Fruit fly (Drosophila melanogaster) whole organism, embryonic: ENCODE results near the gene CG31883.

ENCODE experiments used
- ATbp ChIP-seq: fragments of 200-800 bp; sonication (Bioruptor generic); optimal IDR thresholded peaks from 2 replicates; lab custom pipeline; 2017; ENCODE audit warnings: missing biosample characterization, mild to moderate bottlenecking, missing genetic modification characterization, missing genetic modification reagents
- CG10654 ChIP-seq: fragments of 200-800 bp; sonication (Bioruptor generic); optimal IDR thresholded peaks from 2 replicates; lab custom pipeline; 2016; ENCODE audit warnings: missing biosample characterization, missing genetic modification characterization
- CG11456 ChIP-seq: fragments of 200-800 bp; sonication (Bioruptor generic); IDR thresholded peaks from 3 replicates; pipeline ENCODE4 v1.3.6; 2022; ENCODE audit warnings: missing biosample characterization, missing genetic modification characterization
- CG12104 ChIP-seq: fragments of 200-800 bp; sonication (Bioruptor generic); optimal IDR thresholded peaks from 3 replicates; lab custom pipeline; 2016; ENCODE audit warnings: missing biosample characterization, missing genetic modification characterization
- CG12769 ChIP-seq: fragments of 200-800 bp; sonication (Bioruptor generic); optimal IDR thresholded peaks from 2 replicates; lab custom pipeline; 2019; ENCODE audit warnings: missing biosample characterization, mild to moderate bottlenecking, missing genetic modification characterization, moderate library complexity
- CG13424 ChIP-seq: fragments of 200-800 bp; sonication (Bioruptor generic); optimal IDR thresholded peaks from 2 replicates; lab custom pipeline; 2019; ENCODE audit warnings: missing biosample characterization, mild to moderate bottlenecking, missing genetic modification characterization, moderate library complexity
- CG1602 ChIP-seq: fragments of 200-800 bp; sonication (Bioruptor generic); optimal IDR thresholded peaks from 3 replicates; lab custom pipeline; 2016; ENCODE audit warnings: missing biosample characterization, missing genetic modification characterization
- CG18476 ChIP-seq: fragments of 200-800 bp; sonication (Bioruptor generic); optimal IDR thresholded peaks from 2 replicates; lab custom pipeline; 2016; ENCODE audit warnings: missing biosample characterization, mild to moderate bottlenecking, missing genetic modification characterization
- CG18599 ChIP-seq: fragments of 200-800 bp; sonication (Bioruptor generic); optimal IDR thresholded peaks from 3 replicates; lab custom pipeline; 2017; ENCODE audit warnings: missing biosample characterization, missing genetic modification characterization, mild to moderate bottlenecking, moderate library complexity, missing genetic modification reagents
- CG2712 ChIP-seq: fragments of 200-800 bp; optimal IDR thresholded peaks from 3 replicates; lab custom pipeline; 2019; ENCODE audit warnings: missing biosample characterization, mild to moderate bottlenecking, missing genetic modification characterization, moderate library complexity
- CG30431 ChIP-seq: fragments of 200-800 bp; sonication (Bioruptor generic); optimal IDR thresholded peaks from 2 replicates; lab custom pipeline; 2017; ENCODE audit warnings: missing biosample characterization, missing genetic modification characterization
- CG31388 ChIP-seq: fragments of 200-800 bp; sonication (Bioruptor generic); optimal IDR thresholded peaks from 2 replicates; lab custom pipeline; 2016; ENCODE audit warnings: missing biosample characterization, missing genetic modification characterization
- CG33213 ChIP-seq: fragments of 200-800 bp; sonication (Bioruptor generic); optimal IDR thresholded peaks from 3 replicates; lab custom pipeline; 2016; ENCODE audit warnings: missing biosample characterization, missing genetic modification characterization
- CG6689 ChIP-seq: fragments of 200-800 bp; sonication (Bioruptor generic); IDR thresholded peaks from 2 replicates; pipeline ENCODE4 v1.3.6; 2022; ENCODE audit warnings: missing biosample characterization, missing genetic modification characterization
- CG6813 ChIP-seq: fragments of 200-800 bp; sonication (Bioruptor generic); optimal IDR thresholded peaks from 2 replicates; lab custom pipeline; 2017; ENCODE audit warnings: missing biosample characterization, missing genetic modification characterization, mild to moderate bottlenecking, moderate library complexity, missing genetic modification reagents
- CG8359 ChIP-seq: fragments of 200-800 bp; sonication (Bioruptor generic); optimal IDR thresholded peaks from 2 replicates; lab custom pipeline; 2017; ENCODE audit warnings: missing biosample characterization, mild to moderate bottlenecking, missing genetic modification characterization, borderline replicate concordance
- CG9215 ChIP-seq: fragments of 200-800 bp; sonication (Bioruptor generic); IDR thresholded peaks from 2 replicates; pipeline ENCODE4 v1.3.6; 2022; ENCODE audit warnings: missing biosample characterization, missing genetic modification characterization
- CG9609 ChIP-seq: fragments of 200-800 bp; sonication (Bioruptor generic); optimal IDR thresholded peaks from 3 replicates; lab custom pipeline; 2016; ENCODE audit warnings: missing biosample characterization, missing genetic modification characterization
- CG9817 ChIP-seq: fragments of 200-800 bp; sonication (Bioruptor generic); optimal IDR thresholded peaks from 2 replicates; lab custom pipeline; 2018; ENCODE audit warnings: missing biosample characterization, mild to moderate bottlenecking, missing genetic modification characterization, moderate library complexity
- Chrac-16 ChIP-seq: fragments of 200-800 bp; sonication (Bioruptor generic); optimal IDR thresholded peaks from 3 replicates; lab custom pipeline; 2016; ENCODE audit warnings: missing biosample characterization, missing genetic modification characterization
- Dbx ChIP-seq: fragments of 200-800 bp; sonication (Bioruptor generic); IDR thresholded peaks from 3 replicates; pipeline ENCODE4 v1.3.6; 2022; ENCODE audit warnings: missing biosample characterization, missing genetic modification characterization
- Dek ChIP-seq: fragments of 200-800 bp; sonication (Bioruptor generic); optimal IDR thresholded peaks from 3 replicates; lab custom pipeline; 2019; ENCODE audit warnings: missing biosample characterization, mild to moderate bottlenecking, missing genetic modification characterization, moderate library complexity
- Dip3 ChIP-seq: fragments of 200-800 bp; sonication (Bioruptor generic); optimal IDR thresholded peaks from 3 replicates; lab custom pipeline; 2016; ENCODE audit warnings: missing biosample characterization, missing genetic modification characterization
- Dp ChIP-seq: fragments of 200-800 bp; sonication (Bioruptor generic); optimal IDR thresholded peaks from 2 replicates; lab custom pipeline; 2018; ENCODE audit warnings: missing biosample characterization, mild to moderate bottlenecking, missing genetic modification characterization, moderate library complexity
- H2.0 ChIP-seq: fragments of 200-800 bp; sonication (Bioruptor generic); IDR thresholded peaks from 2 replicates; pipeline ENCODE4 v1.3.6; 2022; ENCODE audit warnings: missing biosample characterization, missing genetic modification characterization
- HHEX ChIP-seq: fragments of 200-800 bp; sonication (Bioruptor generic); optimal IDR thresholded peaks from 3 replicates; lab custom pipeline; 2017; ENCODE audit warnings: missing biosample characterization, mild to moderate bottlenecking, missing genetic modification characterization, missing genetic modification reagents
- Hmr ChIP-seq: fragments of 200-800 bp; sonication (Bioruptor generic); optimal IDR thresholded peaks from 3 replicates; lab custom pipeline; 2017; ENCODE audit warnings: mild to moderate bottlenecking, missing biosample characterization, missing genetic modification reagents, missing genetic modification characterization
- Lim3 ChIP-seq: fragments of 200-800 bp; sonication (Bioruptor generic); IDR thresholded peaks from 2 replicates; pipeline ENCODE4 v1.3.6; 2022; ENCODE audit warnings: missing biosample characterization, missing genetic modification characterization
- Mes4 ChIP-seq: fragments of 200-800 bp; sonication (Bioruptor generic); optimal IDR thresholded peaks from 2 replicates; lab custom pipeline; 2016; ENCODE audit warnings: missing biosample characterization, missing genetic modification characterization
- Vsx1 ChIP-seq: fragments of 200-800 bp; sonication (Bioruptor generic); optimal IDR thresholded peaks from 2 replicates; lab custom pipeline; 2017; ENCODE audit warnings: missing biosample characterization, mild to moderate bottlenecking, missing genetic modification characterization, missing genetic modification reagents
- ato ChIP-seq: fragments of 200-800 bp; sonication (Bioruptor generic); IDR thresholded peaks from 2 replicates; pipeline ENCODE4 v1.3.6; 2022; ENCODE audit warnings: missing biosample characterization, missing genetic modification characterization; ENCODE audit not compliant: partially characterized antibody
- br ChIP-seq: fragments of >200 bp; optimal IDR thresholded peaks from 2 replicates; lab custom pipeline; 2017
- chm ChIP-seq: fragments of 200-800 bp; sonication (Bioruptor generic); IDR thresholded peaks from 2 replicates; pipeline ENCODE4 v1.3.6; 2022; ENCODE audit warnings: missing biosample characterization, missing genetic modification characterization
- chn ChIP-seq: fragments of 200-800 bp; sonication (Bioruptor generic); optimal IDR thresholded peaks from 2 replicates; lab custom pipeline; 2016; ENCODE audit warnings: missing biosample characterization, missing genetic modification characterization
- dmrt99B ChIP-seq: fragments of 200-800 bp; sonication (Bioruptor generic); optimal IDR thresholded peaks from 2 replicates; lab custom pipeline; 2018; ENCODE audit warnings: missing biosample characterization, mild to moderate bottlenecking, missing genetic modification characterization, moderate library complexity
- exex ChIP-seq: fragments of 200-800 bp; sonication (Bioruptor generic); optimal IDR thresholded peaks from 4 replicates; lab custom pipeline; 2018; ENCODE audit warnings: missing biosample characterization, mild to moderate bottlenecking, missing genetic modification characterization, moderate library complexity
- gem ChIP-seq: fragments of 200-800 bp; sonication (Bioruptor generic); optimal IDR thresholded peaks from 2 replicates; lab custom pipeline; 2019; ENCODE audit warnings: missing biosample characterization, mild to moderate bottlenecking, missing genetic modification characterization, moderate library complexity
- gfzf ChIP-seq: fragments of 200-800 bp; sonication (Bioruptor generic); optimal IDR thresholded peaks from 2 replicates; lab custom pipeline; 2016; ENCODE audit warnings: missing biosample characterization, mild to moderate bottlenecking, missing genetic modification characterization, moderate library complexity
- kah ChIP-seq: fragments of 200-800 bp; sonication (Bioruptor generic); optimal IDR thresholded peaks from 2 replicates; lab custom pipeline; 2018; ENCODE audit warnings: missing biosample characterization, mild to moderate bottlenecking, missing genetic modification characterization
- nom ChIP-seq: fragments of 200-800 bp; sonication (Bioruptor generic); optimal IDR thresholded peaks from 2 replicates; lab custom pipeline; 2017; ENCODE audit warnings: missing biosample characterization, missing genetic modification characterization, mild to moderate bottlenecking, moderate library complexity, missing genetic modification reagents
- row ChIP-seq: fragments of 200-800 bp; sonication (Bioruptor generic); IDR thresholded peaks from 3 replicates; pipeline ENCODE4 v1.3.6; 2022; ENCODE audit warnings: missing biosample characterization, missing genetic modification characterization
- schlank ChIP-seq: fragments of 200-800 bp; sonication (Bioruptor generic); optimal IDR thresholded peaks from 2 replicates; lab custom pipeline; 2018; ENCODE audit warnings: missing biosample characterization, mild to moderate bottlenecking, missing genetic modification characterization
- scrt ChIP-seq: fragments of 200-800 bp; sonication (Bioruptor generic); optimal IDR thresholded peaks from 2 replicates; lab custom pipeline; 2018; ENCODE audit warnings: missing biosample characterization, mild to moderate bottlenecking, missing genetic modification characterization, moderate library complexity
- sd ChIP-seq: fragments of 200-800 bp; sonication (Bioruptor generic); optimal IDR thresholded peaks from 3 replicates; lab custom pipeline; 2018; ENCODE audit warnings: missing biosample characterization, mild to moderate bottlenecking, missing genetic modification characterization, moderate library complexity
- ssp ChIP-seq: fragments of 200-800 bp; sonication (Bioruptor generic); IDR thresholded peaks from 2 replicates; pipeline ENCODE4 v1.3.6; 2022; ENCODE audit warnings: missing biosample characterization, missing genetic modification characterization
- sug ChIP-seq: fragments of 200-800 bp; optimal IDR thresholded peaks from 2 replicates; lab custom pipeline; 2019; ENCODE audit warnings: missing biosample characterization, mild to moderate bottlenecking, missing genetic modification characterization, moderate library complexity
- tin ChIP-seq: fragments of 200-800 bp; sonication (Bioruptor generic); optimal IDR thresholded peaks from 3 replicates; lab custom pipeline; 2016; ENCODE audit warnings: missing biosample characterization, missing genetic modification characterization
- vfl ChIP-seq: fragments of 200-800 bp; sonication (Bioruptor generic); optimal IDR thresholded peaks from 2 replicates; lab custom pipeline; 2016; ENCODE audit warnings: missing biosample characterization, missing genetic modification characterization
- vnd ChIP-seq: fragments of 200-800 bp; sonication (Bioruptor generic); IDR thresholded peaks from 3 replicates; pipeline ENCODE4 v1.3.6; 2022; ENCODE audit warnings: missing biosample characterization, missing genetic modification characterization; ENCODE audit not compliant: partially characterized antibody
- zfh1 ChIP-seq: fragments of 200-800 bp; sonication (Bioruptor generic); IDR thresholded peaks from 3 replicates; pipeline ENCODE4 v1.3.6; 2022; ENCODE audit warnings: missing biosample characterization, missing genetic modification characterization

The CG31883 gene

dm6 chr2L:9567398-9567856 lies 39.1 kb downstream of the CG31883 start (continued):
- peak; percentile 64 for TF ChIP-seq row (GFP tag; lab: Robert Waterston, UW)
- TF ChIP-seq CG18476 (GFP tag; lab: Kevin White, UChicago): peak; percentile 88
- peak; percentile 90 for TF ChIP-seq chn (GFP tag; lab: Kevin White, UChicago)
- peak; percentile 98 for TF ChIP-seq CG18599 (GFP tag; lab: Kevin White, UChicago)
- TF ChIP-seq kah (GFP tag; lab: Kevin White, UChicago): peak; percentile 97
- peak; percentile 96 for TF ChIP-seq CG10654 (GFP tag; lab: Kevin White, UChicago)
- TF ChIP-seq CG2712 (tag; lab: Kevin White, UChicago): peak; percentile 93
- peak; percentile 97 for TF ChIP-seq Dek (tag; lab: Kevin White, UChicago)
- peak; percentile 95 for TF ChIP-seq zfh1 (GFP tag; lab: Robert Waterston, UW)
- peak; percentile 89 for TF ChIP-seq gem (tag; lab: Kevin White, UChicago)
- peak; percentile 93 for TF ChIP-seq H2.0 (GFP tag; lab: Robert Waterston, UW)
- TF ChIP-seq CG12769 (tag; lab: Kevin White, UChicago): peak; percentile 90
- TF ChIP-seq dmrt99B: peak; percentile 96
- TF ChIP-seq br (lab: Kevin White, UChicago): no peak
- peak; percentile 92 for TF ChIP-seq vfl (GFP tag; lab: Kevin White, UChicago)
- TF ChIP-seq ato: no peak
- TF ChIP-seq schlank (tag; lab: Kevin White, UChicago): peak; percentile 99
- TF ChIP-seq Hmr: peak; percentile 100
- TF ChIP-seq Dbx (GFP tag; lab: Robert Waterston, UW): peak; percentile 97
- TF ChIP-seq Dp (GFP tag; lab: Kevin White, UChicago): peak; percentile 70
- TF ChIP-seq CG6689: peak; percentile 87
- peak; percentile 75 for TF ChIP-seq ssp (GFP tag; lab: Robert Waterston, UW)
- TF ChIP-seq CG9817 (tag; lab: Kevin White, UChicago): peak; percentile 97
- peak; percentile 82 for TF ChIP-seq CG1602 (GFP tag; lab: Kevin White, UChicago)
- peak; percentile 96 for TF ChIP-seq Mes4 (GFP tag; lab: Kevin White, UChicago)
- peak; percentile 58; the same call in 1 of the 2 replicates for TF ChIP-seq Lim3 (GFP tag; lab: Robert Waterston, UW)
- TF ChIP-seq CG9609: peak; percentile 88
- TF ChIP-seq scrt (GFP tag; lab: Kevin White, UChicago): peak; percentile 99
- TF ChIP-seq sug (tag; lab: Kevin White, UChicago): peak; percentile 97
- peak; percentile 81 for TF ChIP-seq Chrac-16 (GFP tag; lab: Kevin White, UChicago)
- peak; percentile 89 for TF ChIP-seq CG13424 (tag; lab: Kevin White, UChicago)
- TF ChIP-seq chm (GFP tag; lab: Robert Waterston, UW): peak; percentile 99
- TF ChIP-seq CG11456 (GFP tag; lab: Robert Waterston, UW): peak; percentile 98
- peak; percentile 99 for TF ChIP-seq Vsx1
- TF ChIP-seq CG33213 (GFP tag; lab: Kevin White, UChicago): peak; percentile 99
- TF ChIP-seq sd: peak; percentile 94
- peak; percentile 65 for TF ChIP-seq CG9215
- peak; percentile 0 for TF ChIP-seq gfzf (GFP tag; lab: Kevin White, UChicago)
- TF ChIP-seq ATbp (GFP tag; lab: Kevin White, UChicago): peak; percentile 100
- TF ChIP-seq nom: peak; percentile 78
- TF ChIP-seq vnd (GFP tag; lab: Robert Waterston, UW): no peak
- peak; percentile 90 for TF ChIP-seq CG30431
- TF ChIP-seq CG31388 (GFP tag; lab: Kevin White, UChicago): peak; percentile 81
- TF ChIP-seq tin (GFP tag; lab: Kevin White, UChicago): peak; percentile 95
- peak; percentile 100 for TF ChIP-seq CG6813 (GFP tag; lab: Kevin White, UChicago)
- TF ChIP-seq CG12104 (GFP tag; lab: Kevin White, UChicago): peak; percentile 98
- peak; percentile 100 for TF ChIP-seq HHEX (GFP tag; lab: Kevin White, UChicago)
- peak; percentile 94 for TF ChIP-seq exex (tag; lab: Kevin White, UChicago)
- TF ChIP-seq Dip3 (GFP tag; lab: Kevin White, UChicago): peak; percentile 92
- peak; percentile 94 for TF ChIP-seq CG8359 (GFP tag; lab: Kevin White, UChicago)
